Worm (Caenorhabditis elegans): ENCODE results near the gene F26D2.3.

DNA sequence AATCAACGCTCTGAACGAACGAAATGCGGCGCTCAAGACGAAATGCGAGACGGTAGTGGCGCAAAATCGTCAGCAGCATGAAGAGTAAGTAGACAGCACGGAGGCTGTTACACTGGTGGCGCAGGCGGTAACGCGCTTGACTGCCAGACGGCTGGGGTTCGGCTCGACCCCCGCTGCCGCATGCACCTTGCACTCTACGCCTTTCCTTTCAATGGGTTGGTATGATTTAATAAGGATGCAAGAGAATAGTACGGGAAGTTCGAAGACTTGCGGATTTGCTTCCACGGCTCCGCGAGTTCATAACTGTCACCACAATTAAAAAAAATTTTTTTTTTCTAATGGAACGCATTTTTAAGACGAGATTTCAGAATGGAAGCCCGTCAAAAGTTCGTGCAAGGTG is 37.7 kb upstream of the F26D2.3 start:
- TF ChIP-seq elt-1 (tag; optimal IDR thresholded peaks at IDR 0.05) (no peak), aly-2 (tag; optimal IDR thresholded peaks at IDR 0.05) (no peak), blmp-1 (tag; optimal IDR thresholded peaks at IDR 0.05; ENCODE audit: insufficient read depth) (peak; percentile 19), sma-9 (GFP tag; optimal IDR thresholded peaks at IDR 0.05) (peak; percentile 84), sma-9 (tag; optimal IDR thresholded peaks at IDR 0.05) (no peak), unc-39 (tag; optimal IDR thresholded peaks at IDR 0.05) (no peak), ztf-1 (GFP tag; conservative IDR thresholded peaks at IDR 0.05) (no peak), egl-27 (tag; optimal IDR thresholded peaks at IDR 0.05) (peak; percentile 72), lin-13 (GFP tag; optimal IDR thresholded peaks at IDR 0.05) (peak; percentile 63), sma-3 (GFP tag; optimal IDR thresholded peaks at IDR 0.05) (peak; percentile 78), nhr-237 (tag; optimal IDR thresholded peaks at IDR 0.05) (no peak), nhr-12 (tag; optimal IDR thresholded peaks at IDR 0.05) (no peak)

Measured in whole organism, L2 larva.